Worm (Caenorhabditis elegans) whole organism, midembryonic: Measurements from ENCODE around the gene ifb-2.

ENCODE experiments used
- T22C8.4 ChIP-seq: fragments of 200-800 bp; sonication (Bioruptor generic); IDR thresholded peaks from 2 replicates; pipeline ENCODE4 v1.3.6; 2022; ENCODE audit warnings: missing genetic modification characterization, missing compliant biosample characterization
- cog-1 ChIP-seq: sonication (generic microtip); optimal IDR thresholded peaks from 2 replicates; lab custom pipeline; 2016; ENCODE audit warnings: missing genetic modification characterization, missing compliant biosample characterization
- klf-2 ChIP-seq: fragments of 200-800 bp; sonication (Bioruptor generic); conservative IDR thresholded peaks from 2 replicates; pipeline ENCODE4 v1.3.6; 2022; ENCODE audit warnings: missing genetic modification reagents, missing genetic modification characterization, missing compliant biosample characterization
- tab-1 ChIP-seq: fragments of 200-800 bp; sonication (Bioruptor generic); IDR thresholded peaks from 2 replicates; pipeline ENCODE4 v1.3.6; 2022; ENCODE audit warnings: missing genetic modification characterization, missing compliant biosample characterization
- ztf-23 ChIP-seq: fragments of 200-800 bp; sonication (Bioruptor generic); IDR thresholded peaks from 2 replicates; pipeline ENCODE4 v1.3.6; 2022; ENCODE audit warnings: missing genetic modification reagents, missing genetic modification characterization, missing compliant biosample characterization

DNA sequence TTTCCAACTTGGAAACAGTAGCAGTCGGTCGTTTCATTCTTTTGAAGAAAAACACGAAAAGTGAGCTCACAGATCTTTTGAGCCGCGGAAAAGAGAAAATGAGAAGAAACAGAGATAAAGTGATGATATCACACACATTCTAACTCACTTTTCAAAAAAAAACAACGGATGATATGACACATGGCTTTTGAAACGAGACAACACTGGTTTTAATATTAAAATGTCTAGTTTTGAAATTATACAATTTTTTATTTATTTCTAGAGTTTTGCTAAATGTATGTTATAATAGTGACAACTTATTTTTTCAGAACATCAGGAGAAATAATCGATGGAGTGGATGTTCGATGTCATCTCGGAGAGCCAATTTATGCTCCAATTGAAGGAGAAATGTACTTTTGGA, 42.5 kb downstream of the ifb-2 start, which contains the start of gene K05F1.14:
- TF ChIP-seq T22C8.4 (GFP tag; lab: Robert Waterston, UW) (no peak), tab-1 (GFP tag; lab: Robert Waterston, UW) (no peak), ztf-23 (GFP tag; lab: Robert Waterston, UW) (no peak), cog-1 (tag; lab: Kevin White, UChicago) (no peak), klf-2 (GFP tag; lab: Robert Waterston, UW) (no peak)
